Worm (Caenorhabditis elegans): ENCODE measurements around the gene F07G11.3.
"Not testable (repeated sequence)": the region's sequence is repeated elsewhere in the genome, so short reads cannot be mapped to it uniquely, and the experiment has no call there.

ce11 chrV:7337218-7337617 lies 38.7 kb downstream of the F07G11.3 start, which contains the start of gene F10G2.7:
- TF ChIP-seq ama-1 (optimal IDR thresholded peaks at IDR 0.05); grh-1 (GFP tag; IDR thresholded peaks at IDR 0.05); lin-39 (tag; optimal IDR thresholded peaks at IDR 0.05); skn-1 (tag; optimal IDR thresholded peaks at IDR 0.05); fkh-8 (tag; optimal IDR thresholded peaks at IDR 0.05); ets-5 (GFP tag; IDR thresholded peaks at IDR 0.05); blmp-1 (tag; optimal IDR thresholded peaks at IDR 0.05): not testable (repeated sequence)

Data from whole organism, L1 larva.